Fruit fly (Drosophila melanogaster): ENCODE measurements around the gene CG42661.
"Not testable (repeated sequence)": the region's sequence is repeated elsewhere in the genome, so short reads cannot be mapped to it uniquely, and the experiment has no call there.

The CG42661 gene

DNA sequence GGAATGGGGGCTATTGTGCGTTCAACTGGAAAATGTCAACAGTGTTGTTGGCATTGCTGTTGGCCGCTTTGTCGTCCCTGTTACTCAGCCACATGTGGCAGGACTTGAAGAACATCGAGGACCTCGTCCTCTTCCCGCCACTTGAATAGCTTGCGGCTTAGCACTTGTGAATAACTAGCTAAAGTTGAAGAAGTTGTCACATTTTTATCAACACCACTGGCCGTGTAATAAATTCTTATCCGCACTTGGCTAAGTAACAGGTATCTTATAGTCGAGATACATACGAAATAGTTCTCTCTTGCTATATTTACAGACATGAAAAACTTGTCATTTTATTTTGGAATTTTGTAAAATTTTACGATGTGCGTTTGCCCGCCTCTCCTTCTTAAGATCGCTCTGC, 10.0 kb downstream of the CG42661 start, which contains the start of gene CG43292:
Gene CG43292 (plus strand): TSS at position 301 of the 400 bp plus-strand sequence.
- no peak for TF ChIP-seq noc (tag; optimal IDR thresholded peaks at IDR 0.05)

dm6 chr3L:7485667-7486066, 20.4 kb downstream of the CG42661 start, which contains the start of gene mthl6:
TSS of gene mthl6 (plus strand) at chr3L:7485967.
- TF ChIP-seq noc (tag; optimal IDR thresholded peaks at IDR 0.05), result no peak

- no peak for TF ChIP-seq noc (tag; optimal IDR thresholded peaks at IDR 0.05)
Observed at dm6 chr3L:7491564-7491963, 26.3 kb downstream of the CG42661 start, which contains the start of gene Cyp316a1. TSS of gene Cyp316a1 (plus strand) at chr3L:7491864.

dm6 chr3L:7496097-7496496, 30.8 kb downstream of the CG42661 start, which contains the start of gene Cyp4d8:
TSS of gene Cyp4d8 (minus strand) at chr3L:7496197.
- TF ChIP-seq noc (tag; optimal IDR thresholded peaks at IDR 0.05), result no peak

dm6 chr3L:7498731-7499130, 33.4 kb downstream of the CG42661 start, which contains the start of gene CG8539:
TSS of gene CG8539 (minus strand) at chr3L:7498831.
- TF ChIP-seq noc (tag; optimal IDR thresholded peaks at IDR 0.05), result not testable (repeated sequence)

DNA sequence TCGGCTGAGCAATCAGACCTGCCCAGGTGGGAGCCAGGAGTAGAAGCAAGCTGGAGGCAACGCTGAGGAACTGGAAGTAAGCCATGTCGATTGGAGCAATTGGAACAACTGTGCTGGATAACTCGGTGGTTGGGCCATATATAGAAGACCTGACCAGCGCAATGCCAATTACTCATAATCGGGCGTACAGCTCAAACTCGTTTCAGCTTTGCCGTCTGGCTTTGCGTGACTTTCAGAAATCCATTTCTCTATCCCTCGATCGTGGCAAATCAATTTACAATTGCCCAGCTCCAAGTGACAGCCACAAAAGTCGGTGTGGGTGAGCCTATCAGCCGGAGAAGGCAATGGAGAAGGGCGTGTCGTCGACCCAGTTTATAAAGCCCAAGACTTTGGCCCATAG, 40.8 kb downstream of the CG42661 start, which contains the start of gene CG7548:
Gene CG7548 (minus strand): TSS at position 101 of the 400 bp plus-strand sequence.
- no peak for TF ChIP-seq noc (tag; optimal IDR thresholded peaks at IDR 0.05)

DNA sequence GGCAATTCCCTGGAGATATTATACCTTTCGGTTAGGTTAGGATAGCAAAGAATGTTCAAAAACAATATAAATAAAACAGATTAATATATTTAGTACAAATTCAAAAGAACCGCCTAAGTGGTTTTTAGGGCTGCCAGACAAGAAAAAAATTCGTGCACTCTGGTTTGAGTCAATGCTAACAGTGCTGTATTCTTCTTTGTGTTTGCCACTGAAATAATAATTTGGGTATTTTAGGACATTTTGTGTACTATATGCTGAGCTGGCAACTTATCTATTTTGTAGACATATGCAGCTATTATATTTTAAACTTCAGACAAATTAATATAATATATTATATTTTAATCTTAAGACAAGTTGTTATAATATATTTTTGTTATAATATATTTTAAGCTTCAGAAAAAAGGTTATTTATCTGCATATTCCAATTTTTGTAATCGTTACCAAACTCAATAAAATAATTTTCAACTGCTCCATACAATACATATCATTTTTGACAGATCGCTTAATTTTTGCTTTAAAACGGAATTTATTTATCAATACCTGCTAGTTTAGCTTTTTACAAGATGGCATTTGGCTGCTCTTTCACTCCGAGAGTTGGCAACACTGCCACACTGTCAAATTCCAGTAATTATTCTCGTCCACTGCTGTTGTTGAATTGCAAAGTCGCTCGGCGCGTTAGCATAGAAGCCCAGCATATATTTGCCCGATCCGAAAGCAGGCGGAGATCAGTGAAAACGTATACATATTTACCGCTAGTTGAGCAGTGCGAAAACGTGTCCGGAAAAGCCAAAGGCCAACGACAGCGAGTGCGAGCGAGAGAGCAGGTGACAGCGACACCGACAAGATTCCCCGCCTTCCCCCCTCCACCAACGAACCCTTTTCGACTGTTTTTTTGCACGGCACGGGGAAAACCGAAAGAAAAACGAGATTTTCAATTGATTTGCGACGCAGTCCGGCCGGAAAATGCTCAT, 45.4 kb downstream of the CG42661 start, which contains the start of gene CG7546:
Gene CG7546 (plus strand): TSS at position 573 of the 971 bp plus-strand sequence.
- peak; percentile 4 for TF ChIP-seq noc (tag; optimal IDR thresholded peaks at IDR 0.05)

Data from whole organism, larva.